Fruit fly (Drosophila melanogaster) whole organism, embryonic: ENCODE data around the gene DEF8.
A peak's percentile ranks its signal among the peaks of the same experiment; 100 is the strongest.

ENCODE experiments used
- Asciz ChIP-seq: fragments of 200-800 bp; sonication (Bioruptor generic); optimal IDR thresholded peaks from 2 replicates; lab custom pipeline; 2017; ENCODE audit warnings: missing biosample characterization, mild to moderate bottlenecking, missing genetic modification characterization, missing genetic modification reagents
- Atf3 ChIP-seq: fragments of 200-800 bp; sonication (Bioruptor generic); optimal IDR thresholded peaks from 3 replicates; lab custom pipeline; 2016; ENCODE audit warnings: missing biosample characterization, missing genetic modification characterization
- CG10147 ChIP-seq: fragments of 200-800 bp; sonication (Bioruptor generic); optimal IDR thresholded peaks from 2 replicates; lab custom pipeline; 2019; ENCODE audit warnings: missing biosample characterization, mild to moderate bottlenecking, missing genetic modification characterization, moderate library complexity
- CG10654 ChIP-seq: fragments of 200-800 bp; sonication (Bioruptor generic); optimal IDR thresholded peaks from 2 replicates; lab custom pipeline; 2016; ENCODE audit warnings: missing biosample characterization, missing genetic modification characterization
- CG10979 ChIP-seq: fragments of 200-800 bp; sonication (Bioruptor generic); optimal IDR thresholded peaks from 2 replicates; lab custom pipeline; 2018; ENCODE audit warnings: missing biosample characterization, mild to moderate bottlenecking, missing genetic modification characterization, moderate library complexity
- CG11093 ChIP-seq: fragments of 200-800 bp; sonication (Bioruptor generic); IDR thresholded peaks from 3 replicates; pipeline ENCODE4 v1.3.6; 2022; ENCODE audit warnings: missing biosample characterization, missing genetic modification characterization
- CG12391 ChIP-seq: fragments of 200-800 bp; sonication (Bioruptor generic); optimal IDR thresholded peaks from 3 replicates; lab custom pipeline; 2018; ENCODE audit warnings: missing biosample characterization, mild to moderate bottlenecking, missing genetic modification characterization, moderate library complexity
- CG13624 ChIP-seq: fragments of 200-800 bp; sonication (Bioruptor generic); optimal IDR thresholded peaks from 2 replicates; lab custom pipeline; 2016; ENCODE audit warnings: missing biosample characterization, missing genetic modification characterization
- CG15269 ChIP-seq: fragments of 200-800 bp; sonication (Bioruptor generic); optimal IDR thresholded peaks from 2 replicates; lab custom pipeline; 2018; ENCODE audit warnings: missing biosample characterization, mild to moderate bottlenecking, missing genetic modification characterization, moderate library complexity
- CG18262 ChIP-seq: fragments of 200-800 bp; optimal IDR thresholded peaks from 3 replicates; lab custom pipeline; 2019; ENCODE audit warnings: missing biosample characterization, mild to moderate bottlenecking, missing genetic modification characterization, moderate library complexity
- CG3407 ChIP-seq: fragments of 200-800 bp; sonication (Bioruptor generic); optimal IDR thresholded peaks from 2 replicates; lab custom pipeline; 2018; ENCODE audit warnings: missing biosample characterization, mild to moderate bottlenecking, missing genetic modification characterization
- CG4360 ChIP-seq: fragments of 200-800 bp; sonication (Bioruptor generic); IDR thresholded peaks from 2 replicates; pipeline ENCODE4 v1.3.6; 2022; ENCODE audit warnings: missing biosample characterization, missing genetic modification characterization
- CG6689 ChIP-seq: fragments of 200-800 bp; sonication (Bioruptor generic); IDR thresholded peaks from 2 replicates; pipeline ENCODE4 v1.3.6; 2022; ENCODE audit warnings: missing biosample characterization, missing genetic modification characterization
- CG7928 ChIP-seq: fragments of 200-800 bp; sonication (Bioruptor generic); optimal IDR thresholded peaks from 2 replicates; lab custom pipeline; 2017; ENCODE audit warnings: missing biosample characterization, mild to moderate bottlenecking, missing genetic modification characterization
- CG8924 ChIP-seq: fragments of 200-800 bp; optimal IDR thresholded peaks from 3 replicates; lab custom pipeline; 2019; ENCODE audit warnings: missing biosample characterization, mild to moderate bottlenecking, missing genetic modification characterization, moderate library complexity
- CG9437 ChIP-seq: fragments of 200-800 bp; sonication (Bioruptor generic); optimal IDR thresholded peaks from 2 replicates; lab custom pipeline; 2018; ENCODE audit warnings: missing biosample characterization, mild to moderate bottlenecking, missing genetic modification characterization
- Doc2 ChIP-seq: fragments of 200-800 bp; sonication (Bioruptor generic); IDR thresholded peaks from 2 replicates; pipeline ENCODE4 v1.3.6; 2022; ENCODE audit warnings: missing biosample characterization, missing genetic modification characterization
- HHEX ChIP-seq: fragments of 200-800 bp; sonication (Bioruptor generic); optimal IDR thresholded peaks from 3 replicates; lab custom pipeline; 2017; ENCODE audit warnings: missing biosample characterization, mild to moderate bottlenecking, missing genetic modification characterization, missing genetic modification reagents
- HLHmδ ChIP-seq: fragments of 200-800 bp; sonication (Bioruptor generic); optimal IDR thresholded peaks from 2 replicates; lab custom pipeline; 2018; ENCODE audit warnings: missing biosample characterization, mild to moderate bottlenecking, missing genetic modification characterization, moderate library complexity
- Hr51 ChIP-seq, 2 experiments: fragments of 200-800 bp; sonication (Bioruptor generic); optimal IDR thresholded peaks; 2 replicates in 1 of 2; 3 replicates in 1 of 2; lab custom pipeline; 2016 to 2018; ENCODE audit warnings: missing biosample characterization in 2 of 2, missing genetic modification characterization in 2 of 2, mild to moderate bottlenecking in 1 of 2, moderate library complexity in 1 of 2
- Lpt ChIP-seq: fragments of >200 bp; optimal IDR thresholded peaks from 2 replicates; lab custom pipeline; 2018; ENCODE audit warnings: missing biosample characterization, missing genetic modification characterization
- NC2α ChIP-seq: fragments of 200-800 bp; sonication (Bioruptor generic); optimal IDR thresholded peaks from 2 replicates; lab custom pipeline; 2016; ENCODE audit warnings: missing biosample characterization, missing genetic modification characterization
- Oli ChIP-seq: fragments of 200-800 bp; sonication (Bioruptor generic); optimal IDR thresholded peaks from 2 replicates; lab custom pipeline; 2018; ENCODE audit warnings: missing biosample characterization, mild to moderate bottlenecking, missing genetic modification characterization, moderate library complexity
- Optix ChIP-seq: fragments of 200-800 bp; sonication (Bioruptor generic); IDR thresholded peaks from 3 replicates; pipeline ENCODE4 v1.3.6; 2022; ENCODE audit warnings: missing biosample characterization, missing genetic modification characterization
- Tbp ChIP-seq: fragments of >200 bp; optimal IDR thresholded peaks from 2 replicates; lab custom pipeline; 2018; ENCODE audit warnings: missing biosample characterization, missing genetic modification characterization
- Trl ChIP-seq, 3 experiments: fragments of >200 bp in 2 of 3; fragments of 200-800 bp in 1 of 3; sonication (Bioruptor generic) in 1 of 3; optimal IDR thresholded peaks; 2 replicates in 1 of 3; 3 replicates in 2 of 3; lab custom pipeline; 2016 to 2017; ENCODE audit warnings: missing biosample characterization in 1 of 3, missing genetic modification characterization in 1 of 3
- ap ChIP-seq: fragments of 200-800 bp; sonication (Bioruptor generic); IDR thresholded peaks from 2 replicates; pipeline ENCODE4 v1.3.6; 2022; ENCODE audit warnings: missing biosample characterization, missing genetic modification characterization
- bab2 ChIP-seq: fragments of 200-800 bp; sonication (Bioruptor generic); optimal IDR thresholded peaks from 2 replicates; lab custom pipeline; 2016; ENCODE audit warnings: missing biosample characterization, missing genetic modification characterization
- chn ChIP-seq: fragments of 200-800 bp; sonication (Bioruptor generic); optimal IDR thresholded peaks from 2 replicates; lab custom pipeline; 2016; ENCODE audit warnings: missing biosample characterization, missing genetic modification characterization
- ci ChIP-seq: fragments of 200-800 bp; sonication (Bioruptor generic); IDR thresholded peaks from 3 replicates; pipeline ENCODE4 v1.3.6; 2022; ENCODE audit warnings: missing biosample characterization, missing genetic modification characterization
- disco-r ChIP-seq: fragments of 200-800 bp; sonication (Bioruptor generic); optimal IDR thresholded peaks from 2 replicates; lab custom pipeline; 2016; ENCODE audit warnings: missing biosample characterization, missing genetic modification characterization
- dmrt99B ChIP-seq: fragments of 200-800 bp; sonication (Bioruptor generic); optimal IDR thresholded peaks from 2 replicates; lab custom pipeline; 2018; ENCODE audit warnings: missing biosample characterization, mild to moderate bottlenecking, missing genetic modification characterization, moderate library complexity
- emc ChIP-seq: fragments of 200-800 bp; sonication (Bioruptor generic); optimal IDR thresholded peaks from 2 replicates; lab custom pipeline; 2016; ENCODE audit warnings: missing biosample characterization, missing genetic modification characterization
- en ChIP-seq: fragments of 200-800 bp; sonication (Bioruptor generic); optimal IDR thresholded peaks from 2 replicates; lab custom pipeline; 2016; ENCODE audit warnings: missing biosample characterization, missing genetic modification characterization
- eve ChIP-seq, 2 experiments: fragments of >200 bp; optimal IDR thresholded peaks; 2 replicates each; lab custom pipeline; 2017; ENCODE audit warnings: missing biosample characterization in 2 of 2, missing genetic modification characterization in 2 of 2
- exex ChIP-seq: fragments of 200-800 bp; sonication (Bioruptor generic); optimal IDR thresholded peaks from 4 replicates; lab custom pipeline; 2018; ENCODE audit warnings: missing biosample characterization, mild to moderate bottlenecking, missing genetic modification characterization, moderate library complexity
- gce ChIP-seq: fragments of 200-800 bp; sonication (Bioruptor generic); IDR thresholded peaks from 3 replicates; pipeline ENCODE4 v1.3.6; 2022; ENCODE audit warnings: missing biosample characterization, missing genetic modification characterization
- hbn ChIP-seq: fragments of 200-800 bp; sonication (Bioruptor generic); IDR thresholded peaks from 2 replicates; pipeline ENCODE4 v1.3.6; 2022; ENCODE audit warnings: missing biosample characterization, missing genetic modification characterization; ENCODE audit not compliant: partially characterized antibody
- kni ChIP-seq: fragments of 200-800 bp; sonication (Bioruptor generic); optimal IDR thresholded peaks from 3 replicates; lab custom pipeline; 2017; ENCODE audit warnings: mild to moderate bottlenecking, missing biosample characterization, missing genetic modification reagents, missing genetic modification characterization
- nau ChIP-seq: fragments of 200-800 bp; sonication (Bioruptor generic); optimal IDR thresholded peaks from 3 replicates; lab custom pipeline; 2017; ENCODE audit warnings: missing biosample characterization, mild to moderate bottlenecking, missing genetic modification characterization, missing genetic modification reagents
- nerfin-1 ChIP-seq: fragments of 200-800 bp; sonication (Bioruptor generic); optimal IDR thresholded peaks from 3 replicates; lab custom pipeline; 2019; ENCODE audit warnings: missing biosample characterization, mild to moderate bottlenecking, missing genetic modification characterization, moderate library complexity
- org-1 ChIP-seq: fragments of 200-800 bp; sonication (Bioruptor generic); optimal IDR thresholded peaks from 2 replicates; lab custom pipeline; 2017; ENCODE audit warnings: missing biosample characterization, missing genetic modification characterization
- pita ChIP-seq: fragments of 200-800 bp; sonication (Bioruptor generic); optimal IDR thresholded peaks from 2 replicates; lab custom pipeline; 2017; ENCODE audit warnings: missing biosample characterization, mild to moderate bottlenecking, missing genetic modification characterization
- pzg ChIP-seq: fragments of 200-800 bp; sonication (Bioruptor generic); optimal IDR thresholded peaks from 3 replicates; lab custom pipeline; 2018; ENCODE audit warnings: missing biosample characterization, mild to moderate bottlenecking, missing genetic modification characterization, moderate library complexity
- sens-2 ChIP-seq: fragments of 200-800 bp; sonication (Bioruptor generic); IDR thresholded peaks from 2 replicates; pipeline ENCODE4 v1.3.6; 2022; ENCODE audit warnings: missing biosample characterization, missing genetic modification characterization
- seq ChIP-seq: fragments of 200-800 bp; sonication (Bioruptor generic); IDR thresholded peaks from 2 replicates; pipeline ENCODE4 v1.3.6; 2022; ENCODE audit warnings: missing biosample characterization, missing genetic modification characterization
- sim ChIP-seq: fragments of 200-800 bp; sonication (Bioruptor generic); IDR thresholded peaks from 2 replicates; pipeline ENCODE4 v1.3.6; 2022; ENCODE audit warnings: missing biosample characterization, missing genetic modification characterization
- sisA ChIP-seq: fragments of 200-800 bp; sonication (Bioruptor generic); IDR thresholded peaks from 2 replicates; pipeline ENCODE4 v1.3.6; 2022; ENCODE audit warnings: missing biosample characterization, missing genetic modification characterization
- slbo ChIP-seq: fragments of 200-800 bp; sonication (Bioruptor generic); IDR thresholded peaks from 2 replicates; pipeline ENCODE4 v1.3.6; 2022; ENCODE audit warnings: missing biosample characterization, missing genetic modification characterization
- sob ChIP-seq: fragments of 200-800 bp; sonication (Bioruptor generic); IDR thresholded peaks from 2 replicates; pipeline ENCODE4 v1.3.6; 2022; ENCODE audit warnings: missing biosample characterization, missing genetic modification characterization

DEF8 gene

dm6 chr3L:12090184-12090897 is 41.6 kb upstream of the DEF8 start:
- TF ChIP-seq slbo (GFP tag; lab: Robert Waterston, UW) (no peak), Lpt (no peak), CG18262 (tag; lab: Kevin White, UChicago) (peak; percentile 94), ci (GFP tag; lab: Robert Waterston, UW) (peak; percentile 64; the same call in 2 of the 3 replicates), CG8924 (peak; percentile 15), nerfin-1 (tag; lab: Kevin White, UChicago) (no peak), Atf3 (no peak), NC2α (GFP tag; lab: Kevin White, UChicago) (no peak), en (GFP tag; lab: Kevin White, UChicago) (no peak), CG10147 (GFP tag; lab: Kevin White, UChicago) (no peak), Trl (optimal IDR thresholded peaks at IDR 0.05; lab: Kevin White, UChicago) (no peak), Trl (GFP tag; optimal IDR thresholded peaks at IDR 0.05; lab: Kevin White, UChicago) (no peak), HHEX (GFP tag; lab: Kevin White, UChicago) (no peak), hbn (GFP tag; lab: Robert Waterston, UW) (no peak), sisA (no peak), CG4360 (peak; percentile 99), exex (tag; lab: Kevin White, UChicago) (no peak), ap (GFP tag; lab: Robert Waterston, UW) (0 out of 2 replicates have a peak, but pooled peaks have one; percentile 8), HLHmδ (GFP tag; lab: Kevin White, UChicago) (peak; percentile 77), CG3407 (GFP tag; lab: Kevin White, UChicago) (no peak), bab2 (GFP tag; lab: Kevin White, UChicago) (no peak), CG13624 (GFP tag; lab: Kevin White, UChicago) (no peak), pzg (GFP tag; lab: Kevin White, UChicago) (no peak), CG10654 (GFP tag; lab: Kevin White, UChicago) (no peak), CG7928 (GFP tag; lab: Kevin White, UChicago) (no peak), pita (GFP tag; lab: Kevin White, UChicago) (no peak), Tbp (GFP tag; lab: Kevin White, UChicago) (no peak), emc (GFP tag; lab: Kevin White, UChicago) (no peak), CG12391 (tag; lab: Kevin White, UChicago) (no peak), seq (GFP tag; lab: Robert Waterston, UW) (no peak), Hr51 (GFP tag; optimal IDR thresholded peaks at IDR 0.05; lab: Kevin White, UChicago) (peak in 1 of 2 experiments; percentile 13), kni (GFP tag; lab: Kevin White, UChicago) (peak; percentile 76), Oli (tag; lab: Kevin White, UChicago) (peak; percentile 43), sim (no peak), CG15269 (tag; lab: Kevin White, UChicago) (peak; percentile 6), CG9437 (GFP tag; lab: Kevin White, UChicago) (peak; percentile 4), disco-r (GFP tag; lab: Kevin White, UChicago) (no peak), nau (GFP tag; lab: Kevin White, UChicago) (no peak), sob (GFP tag; lab: Robert Waterston, UW) (no peak), CG10979 (tag; lab: Kevin White, UChicago) (peak; percentile 9), org-1 (GFP tag; lab: Kevin White, UChicago) (no peak), Optix (GFP tag; lab: Robert Waterston, UW) (no peak), Doc2 (GFP tag; lab: Robert Waterston, UW) (no peak), CG6689 (no peak), eve (GFP tag; optimal IDR thresholded peaks at IDR 0.05; lab: Kevin White, UChicago) (peak in 1 of 2 experiments; percentile 47), CG11093 (GFP tag; lab: Robert Waterston, UW) (no peak), dmrt99B (tag; lab: Kevin White, UChicago) (peak; percentile 26), Asciz (GFP tag; lab: Kevin White, UChicago) (no peak), sens-2 (no peak; the same call in 1 of the 2 replicates), chn (GFP tag; lab: Kevin White, UChicago) (no peak), gce (GFP tag; lab: Robert Waterston, UW) (0 out of 3 replicates have a peak, but pooled peaks have one; percentile 29)
